Fruit fly (Drosophila melanogaster) whole organism, prepupa: ENCODE measurements around the gene CG5177.

Source experiments
- Blimp-1 ChIP-seq: fragments of 200-800 bp; sonication (Bioruptor generic); optimal IDR thresholded peaks from 3 replicates; lab custom pipeline; 2017; ENCODE audit warnings: missing biosample characterization, missing genetic modification characterization, mild to moderate bottlenecking, moderate library complexity, missing genetic modification reagents
- CG15336 ChIP-seq: fragments of 200-800 bp; sonication (Bioruptor generic); IDR thresholded peaks from 2 replicates; pipeline ENCODE4 v1.3.6; 2022; ENCODE audit warnings: missing biosample characterization, missing genetic modification characterization
- CG1621 ChIP-seq: fragments of 200-800 bp; sonication (Bioruptor generic); optimal IDR thresholded peaks from 3 replicates; lab custom pipeline; 2018; ENCODE audit warnings: missing biosample characterization, mild to moderate bottlenecking, missing genetic modification characterization
- CG16779 ChIP-seq: fragments of 200-800 bp; sonication (Bioruptor generic); optimal IDR thresholded peaks from 3 replicates; lab custom pipeline; 2017; ENCODE audit warnings: missing biosample characterization, mild to moderate bottlenecking, missing genetic modification characterization
- CG3032 ChIP-seq: fragments of 200-800 bp; optimal IDR thresholded peaks from 2 replicates; lab custom pipeline; 2019; ENCODE audit warnings: missing biosample characterization, mild to moderate bottlenecking, missing genetic modification characterization, moderate library complexity
- CG31627 ChIP-seq: fragments of 200-800 bp; sonication (Bioruptor generic); optimal IDR thresholded peaks from 3 replicates; lab custom pipeline; 2016; ENCODE audit warnings: missing biosample characterization, missing genetic modification characterization
- CG34406 ChIP-seq: fragments of 200-800 bp; sonication (Bioruptor generic); optimal IDR thresholded peaks from 3 replicates; lab custom pipeline; 2016; ENCODE audit warnings: missing biosample characterization, missing genetic modification characterization
- CG4318 ChIP-seq: fragments of 200-800 bp; sonication (Bioruptor generic); optimal IDR thresholded peaks from 3 replicates; lab custom pipeline; 2017; ENCODE audit warnings: missing biosample characterization, mild to moderate bottlenecking, missing genetic modification characterization
- CG6163 ChIP-seq: fragments of 200-800 bp; sonication (Bioruptor generic); IDR thresholded peaks from 3 replicates; pipeline ENCODE4 v1.3.6; 2022; ENCODE audit warnings: missing biosample characterization, missing genetic modification characterization
- CG6276 ChIP-seq: fragments of 200-800 bp; sonication (Bioruptor generic); optimal IDR thresholded peaks from 2 replicates; lab custom pipeline; 2017; ENCODE audit warnings: missing biosample characterization, mild to moderate bottlenecking, missing genetic modification characterization
- CG6808 ChIP-seq: fragments of 200-800 bp; sonication (Bioruptor generic); optimal IDR thresholded peaks from 3 replicates; lab custom pipeline; 2017; ENCODE audit warnings: missing biosample characterization, missing genetic modification characterization, mild to moderate bottlenecking, moderate library complexity, missing genetic modification reagents
- CG6854 ChIP-seq: fragments of 200-800 bp; sonication (Bioruptor generic); optimal IDR thresholded peaks from 2 replicates; lab custom pipeline; 2017; ENCODE audit warnings: missing biosample characterization, mild to moderate bottlenecking, missing genetic modification characterization
- CG8119 ChIP-seq: fragments of 200-800 bp; sonication (Bioruptor generic); IDR thresholded peaks from 3 replicates; pipeline ENCODE4 v1.3.6; 2022; ENCODE audit warnings: missing biosample characterization, missing genetic modification characterization
- CG8632 ChIP-seq: fragments of 200-800 bp; sonication (Bioruptor generic); optimal IDR thresholded peaks from 3 replicates; lab custom pipeline; 2016; ENCODE audit warnings: missing biosample characterization, missing genetic modification characterization
- CG9139 ChIP-seq: fragments of 200-800 bp; sonication (Bioruptor generic); optimal IDR thresholded peaks from 3 replicates; lab custom pipeline; 2017; ENCODE audit warnings: missing biosample characterization, mild to moderate bottlenecking, missing genetic modification characterization
- Eip93F ChIP-seq: fragments of 200-800 bp; sonication (Bioruptor generic); optimal IDR thresholded peaks from 2 replicates; lab custom pipeline; 2016; ENCODE audit warnings: missing biosample characterization, mild to moderate bottlenecking, missing genetic modification characterization
- Ets21C ChIP-seq: fragments of 200-800 bp; sonication (Bioruptor generic); optimal IDR thresholded peaks from 3 replicates; lab custom pipeline; 2016; ENCODE audit warnings: missing biosample characterization, missing genetic modification characterization
- Ets96B ChIP-seq: fragments of 200-800 bp; optimal IDR thresholded peaks from 2 replicates; lab custom pipeline; 2019; ENCODE audit warnings: missing biosample characterization, mild to moderate bottlenecking, missing genetic modification characterization, moderate library complexity
- Hr38 ChIP-seq: sonication (Bioruptor generic); optimal IDR thresholded peaks from 2 replicates; lab custom pipeline; 2016; ENCODE audit warnings: missing biosample characterization, missing genetic modification characterization
- Hr39 ChIP-seq: fragments of 200-800 bp; sonication (Bioruptor generic); optimal IDR thresholded peaks from 2 replicates; lab custom pipeline; 2016; ENCODE audit warnings: missing biosample characterization, missing genetic modification characterization
- Hr4 ChIP-seq: fragments of 200-800 bp; sonication (Bioruptor generic); optimal IDR thresholded peaks from 3 replicates; lab custom pipeline; 2016; ENCODE audit warnings: missing biosample characterization, missing genetic modification characterization
- Met ChIP-seq: fragments of 200-800 bp; sonication (Bioruptor generic); optimal IDR thresholded peaks from 3 replicates; lab custom pipeline; 2016; ENCODE audit warnings: missing biosample characterization, missing genetic modification characterization
- OdsH ChIP-seq: fragments of 200-800 bp; sonication (Bioruptor generic); optimal IDR thresholded peaks from 3 replicates; lab custom pipeline; 2016; ENCODE audit warnings: missing biosample characterization, missing genetic modification characterization
- Sox102F ChIP-seq: fragments of 200-800 bp; sonication (Bioruptor generic); optimal IDR thresholded peaks from 2 replicates; lab custom pipeline; 2016; ENCODE audit warnings: missing biosample characterization, mild to moderate bottlenecking, missing genetic modification characterization
- Sox14 ChIP-seq: fragments of 200-800 bp; sonication (Bioruptor generic); optimal IDR thresholded peaks from 3 replicates; lab custom pipeline; 2016; ENCODE audit warnings: missing biosample characterization, missing genetic modification characterization
- Sox15 ChIP-seq: fragments of 200-800 bp; sonication (Bioruptor generic); optimal IDR thresholded peaks from 3 replicates; lab custom pipeline; 2016; ENCODE audit warnings: missing biosample characterization, missing genetic modification characterization
- acj6 ChIP-seq: fragments of 200-800 bp; sonication (Bioruptor generic); optimal IDR thresholded peaks from 3 replicates; lab custom pipeline; 2016; ENCODE audit warnings: missing biosample characterization, missing genetic modification characterization
- cyc ChIP-seq: fragments of 200-800 bp; sonication (Bioruptor generic); optimal IDR thresholded peaks from 3 replicates; lab custom pipeline; 2016; ENCODE audit warnings: missing biosample characterization, missing genetic modification characterization
- eg ChIP-seq: fragments of 200-800 bp; sonication (Bioruptor generic); IDR thresholded peaks from 3 replicates; pipeline ENCODE4 v1.3.6; 2022; ENCODE audit warnings: missing biosample characterization, missing genetic modification characterization
- esn ChIP-seq: fragments of 200-800 bp; sonication (Bioruptor generic); optimal IDR thresholded peaks from 2 replicates; lab custom pipeline; 2016; ENCODE audit warnings: missing biosample characterization, mild to moderate bottlenecking, missing genetic modification characterization, moderate library complexity
- fd59A ChIP-seq: fragments of 200-800 bp; sonication (Bioruptor generic); optimal IDR thresholded peaks from 2 replicates; lab custom pipeline; 2017; ENCODE audit warnings: missing biosample characterization, mild to moderate bottlenecking, missing genetic modification characterization, missing genetic modification reagents
- fd85E ChIP-seq: fragments of 200-800 bp; sonication (Bioruptor generic); optimal IDR thresholded peaks from 3 replicates; lab custom pipeline; 2016; ENCODE audit warnings: missing biosample characterization, missing genetic modification characterization
- fkh ChIP-seq: fragments of 200-800 bp; sonication (Bioruptor generic); optimal IDR thresholded peaks from 3 replicates; lab custom pipeline; 2017; ENCODE audit warnings: missing biosample characterization, mild to moderate bottlenecking, missing genetic modification characterization, moderate library complexity
- lz ChIP-seq: fragments of 200-800 bp; sonication (Bioruptor generic); optimal IDR thresholded peaks from 3 replicates; lab custom pipeline; 2016; ENCODE audit warnings: missing biosample characterization, missing genetic modification characterization
- salr ChIP-seq, 2 experiments: fragments of 200-800 bp; sonication (Bioruptor generic); optimal IDR thresholded peaks; 3 replicates each; lab custom pipeline; 2016 to 2018; ENCODE audit warnings: missing biosample characterization in 2 of 2, missing genetic modification characterization in 2 of 2, mild to moderate bottlenecking in 1 of 2
- ss ChIP-seq, 2 experiments: fragments of 200-800 bp; sonication (Bioruptor generic); optimal IDR thresholded peaks; 2 replicates in 1 of 2; 3 replicates in 1 of 2; lab custom pipeline; 2017 to 2018; ENCODE audit warnings: mild to moderate bottlenecking in 2 of 2, missing biosample characterization in 2 of 2, missing genetic modification characterization in 2 of 2, moderate library complexity in 1 of 2
- svp ChIP-seq: fragments of 200-800 bp; sonication (Bioruptor generic); peaks from one replicate; lab custom pipeline; 2016; ENCODE audit warnings: missing biosample characterization, missing genetic modification characterization
- topi ChIP-seq: fragments of 200-800 bp; sonication (Bioruptor generic); optimal IDR thresholded peaks from 3 replicates; lab custom pipeline; 2016; ENCODE audit warnings: missing biosample characterization, missing genetic modification characterization
- vri ChIP-seq: fragments of 200-800 bp; sonication (Bioruptor generic); optimal IDR thresholded peaks from 3 replicates; lab custom pipeline; 2016; ENCODE audit warnings: missing biosample characterization, mild to moderate bottlenecking, missing genetic modification characterization

The CG5177 gene

dm6 chr2L:7386555-7387420 is 18.2 kb upstream of the CG5177 start:
- TF ChIP-seq fkh (GFP tag; lab: Kevin White, UChicago): peak; percentile 62
- no peak for TF ChIP-seq Met (GFP tag; lab: Kevin White, UChicago)
- TF ChIP-seq, all 60 proteins: peak for 1

- no peak for TF ChIP-seq Sox15 (GFP tag; lab: Kevin White, UChicago)
- TF ChIP-seq Hr4: no peak
- peak; percentile 65 for TF ChIP-seq CG6163 (GFP tag; lab: Robert Waterston, UW)
- TF ChIP-seq Hr39 (GFP tag; lab: Kevin White, UChicago): no peak
- TF ChIP-seq Blimp-1: no peak
- no peak for TF ChIP-seq CG6854 (GFP tag; lab: Kevin White, UChicago)
- TF ChIP-seq fd85E (GFP tag; lab: Kevin White, UChicago): no peak
- 0 out of 2 replicates have a peak, but pooled peaks have one; percentile 7 for TF ChIP-seq CG15336 (GFP tag; lab: Robert Waterston, UW)
- TF ChIP-seq CG34406 (GFP tag; lab: Kevin White, UChicago): no peak
- no peak for TF ChIP-seq CG16779 (tag; lab: Kevin White, UChicago)
- TF ChIP-seq OdsH (GFP tag; lab: Kevin White, UChicago): no peak
- TF ChIP-seq Ets96B (tag; lab: Kevin White, UChicago): no peak
- TF ChIP-seq CG8119 (GFP tag; lab: Robert Waterston, UW): 0 out of 3 replicates have a peak, but pooled peaks have one; percentile 49
- peak; percentile 4 for TF ChIP-seq lz (GFP tag; lab: Kevin White, UChicago)
- TF ChIP-seq CG4318 (GFP tag; lab: Kevin White, UChicago): no peak
- TF ChIP-seq CG3032 (tag; lab: Kevin White, UChicago): peak; percentile 10
- no peak for TF ChIP-seq esn
- no peak for TF ChIP-seq cyc (GFP tag; lab: Kevin White, UChicago)
- peak; percentile 88 for TF ChIP-seq fkh (GFP tag; lab: Kevin White, UChicago)
- TF ChIP-seq CG8632: no peak
- TF ChIP-seq Hr38 (GFP tag; lab: Kevin White, UChicago): no peak
- TF ChIP-seq CG6276 (GFP tag; lab: Kevin White, UChicago): no peak
- no peak for TF ChIP-seq Ets21C (GFP tag; lab: Kevin White, UChicago)
- TF ChIP-seq CG6808: no peak
- no peak for TF ChIP-seq Eip93F (GFP tag; lab: Kevin White, UChicago)
- TF ChIP-seq svp: peak; percentile 75
- no peak for TF ChIP-seq CG31627 (GFP tag; lab: Kevin White, UChicago)
- no peak for TF ChIP-seq eg (GFP tag; lab: Robert Waterston, UW)
- no peak for TF ChIP-seq CG9139 (GFP tag; lab: Kevin White, UChicago)
- TF ChIP-seq salr (GFP tag; optimal IDR thresholded peaks at IDR 0.05; lab: Kevin White, UChicago): no peak
- TF ChIP-seq CG1621 (tag; lab: Kevin White, UChicago): no peak
- TF ChIP-seq topi: peak; percentile 14
- no peak for TF ChIP-seq fd59A (GFP tag; lab: Kevin White, UChicago)
- no peak for TF ChIP-seq ss (GFP tag; optimal IDR thresholded peaks at IDR 0.05; lab: Kevin White, UChicago)
- no peak for TF ChIP-seq vri (GFP tag; lab: Kevin White, UChicago)
- no peak for TF ChIP-seq Sox102F (GFP tag; lab: Kevin White, UChicago)
- peak; percentile 35 for TF ChIP-seq Sox14 (GFP tag; lab: Kevin White, UChicago)
- TF ChIP-seq acj6 (GFP tag; lab: Kevin White, UChicago): no peak
These were observed 17.0 kb upstream of the CG5177 start, which contains the start of the genes CG5149 and gudu for dm6 chr2L:7387813-7388558. CG5149 (minus strand) TSS chr2L:7388253. gudu (plus strand) TSS chr2L:7388508.
